Fruit fly (Drosophila melanogaster) whole organism, embryonic: ENCODE measurements around the gene AlaRS-m.

ENCODE experiments used
- ATbp ChIP-seq: fragments of 200-800 bp; sonication (Bioruptor generic); optimal IDR thresholded peaks from 2 replicates; lab custom pipeline; 2017; ENCODE audit warnings: missing biosample characterization, mild to moderate bottlenecking, missing genetic modification characterization, missing genetic modification reagents
- Abd-B ChIP-seq: fragments of 200-800 bp; sonication (Bioruptor generic); optimal IDR thresholded peaks from 2 replicates; lab custom pipeline; 2018; ENCODE audit warnings: missing biosample characterization, mild to moderate bottlenecking, missing genetic modification characterization, moderate library complexity
- CG1233 ChIP-seq: fragments of 200-800 bp; sonication (Bioruptor generic); optimal IDR thresholded peaks from 4 replicates; lab custom pipeline; 2018; ENCODE audit warnings: missing biosample characterization, mild to moderate bottlenecking, missing genetic modification characterization
- CG12942 ChIP-seq: fragments of 200-800 bp; sonication (Bioruptor generic); optimal IDR thresholded peaks from 3 replicates; lab custom pipeline; 2016; ENCODE audit warnings: missing biosample characterization, missing genetic modification characterization
- CG13123 ChIP-seq: fragments of 200-800 bp; sonication (Bioruptor generic); optimal IDR thresholded peaks from 2 replicates; lab custom pipeline; 2016; ENCODE audit warnings: missing biosample characterization, missing genetic modification characterization
- CG13424 ChIP-seq: fragments of 200-800 bp; sonication (Bioruptor generic); optimal IDR thresholded peaks from 2 replicates; lab custom pipeline; 2019; ENCODE audit warnings: missing biosample characterization, mild to moderate bottlenecking, missing genetic modification characterization, moderate library complexity
- CG13624 ChIP-seq: fragments of 200-800 bp; sonication (Bioruptor generic); optimal IDR thresholded peaks from 2 replicates; lab custom pipeline; 2016; ENCODE audit warnings: missing biosample characterization, missing genetic modification characterization
- CG14441 ChIP-seq: fragments of 200-800 bp; sonication (Bioruptor generic); IDR thresholded peaks from 2 replicates; pipeline ENCODE4 v1.3.6; 2022; ENCODE audit warnings: missing biosample characterization, missing genetic modification characterization
- CG1529 ChIP-seq: fragments of 200-800 bp; sonication (Bioruptor generic); optimal IDR thresholded peaks from 3 replicates; lab custom pipeline; 2018; ENCODE audit warnings: missing biosample characterization, missing genetic modification characterization
- CG17385 ChIP-seq: fragments of 200-800 bp; sonication (Bioruptor generic); optimal IDR thresholded peaks from 3 replicates; lab custom pipeline; 2018; ENCODE audit warnings: missing biosample characterization, mild to moderate bottlenecking, missing genetic modification characterization
- CG30020 ChIP-seq: fragments of 200-800 bp; optimal IDR thresholded peaks from 2 replicates; lab custom pipeline; 2019; ENCODE audit warnings: missing biosample characterization, mild to moderate bottlenecking, missing genetic modification characterization, moderate library complexity
- CG30403 ChIP-seq: fragments of 200-800 bp; sonication (Bioruptor generic); optimal IDR thresholded peaks from 3 replicates; lab custom pipeline; 2016; ENCODE audit warnings: missing biosample characterization, missing genetic modification characterization
- CG33213 ChIP-seq: fragments of 200-800 bp; sonication (Bioruptor generic); optimal IDR thresholded peaks from 3 replicates; lab custom pipeline; 2016; ENCODE audit warnings: missing biosample characterization, missing genetic modification characterization
- CG34224 ChIP-seq: fragments of 200-800 bp; sonication (Bioruptor generic); IDR thresholded peaks from 3 replicates; pipeline ENCODE4 v1.3.6; 2022; ENCODE audit warnings: missing biosample characterization, missing genetic modification characterization; ENCODE audit not compliant: partially characterized antibody
- CG3838 ChIP-seq: fragments of 200-800 bp; sonication (Bioruptor generic); optimal IDR thresholded peaks from 3 replicates; lab custom pipeline; 2016; ENCODE audit warnings: missing biosample characterization, missing genetic modification characterization
- CG4854 ChIP-seq: fragments of 200-800 bp; sonication (Bioruptor generic); optimal IDR thresholded peaks from 2 replicates; lab custom pipeline; 2016; ENCODE audit warnings: missing biosample characterization, missing genetic modification characterization, inconsistent platforms
- CG5245 ChIP-seq: fragments of 200-800 bp; sonication (Bioruptor generic); optimal IDR thresholded peaks from 3 replicates; lab custom pipeline; 2016; ENCODE audit warnings: missing biosample characterization, missing genetic modification characterization
- CG5953 ChIP-seq: fragments of 200-800 bp; sonication (Bioruptor generic); IDR thresholded peaks from 2 replicates; pipeline ENCODE4 v1.3.6; 2022; ENCODE audit warnings: missing biosample characterization, missing genetic modification characterization
- CG6689 ChIP-seq: fragments of 200-800 bp; sonication (Bioruptor generic); IDR thresholded peaks from 2 replicates; pipeline ENCODE4 v1.3.6; 2022; ENCODE audit warnings: missing biosample characterization, missing genetic modification characterization
- CG8359 ChIP-seq: fragments of 200-800 bp; sonication (Bioruptor generic); optimal IDR thresholded peaks from 2 replicates; lab custom pipeline; 2017; ENCODE audit warnings: missing biosample characterization, mild to moderate bottlenecking, missing genetic modification characterization, borderline replicate concordance
- CG9876 ChIP-seq: fragments of 200-800 bp; sonication (Bioruptor generic); optimal IDR thresholded peaks from 2 replicates; lab custom pipeline; 2016; ENCODE audit warnings: missing biosample characterization, missing genetic modification characterization
- Chrac-16 ChIP-seq: fragments of 200-800 bp; sonication (Bioruptor generic); optimal IDR thresholded peaks from 3 replicates; lab custom pipeline; 2016; ENCODE audit warnings: missing biosample characterization, missing genetic modification characterization
- Dbx ChIP-seq: fragments of 200-800 bp; sonication (Bioruptor generic); IDR thresholded peaks from 3 replicates; pipeline ENCODE4 v1.3.6; 2022; ENCODE audit warnings: missing biosample characterization, missing genetic modification characterization
- Dek ChIP-seq: fragments of 200-800 bp; sonication (Bioruptor generic); optimal IDR thresholded peaks from 3 replicates; lab custom pipeline; 2019; ENCODE audit warnings: missing biosample characterization, mild to moderate bottlenecking, missing genetic modification characterization, moderate library complexity
- H2.0 ChIP-seq: fragments of 200-800 bp; sonication (Bioruptor generic); IDR thresholded peaks from 2 replicates; pipeline ENCODE4 v1.3.6; 2022; ENCODE audit warnings: missing biosample characterization, missing genetic modification characterization
- HmgD ChIP-seq: fragments of 200-800 bp; sonication (Bioruptor generic); optimal IDR thresholded peaks from 3 replicates; lab custom pipeline; 2016; ENCODE audit warnings: missing biosample characterization, missing genetic modification characterization
- Ravus ChIP-seq: fragments of 200-800 bp; sonication (Bioruptor generic); IDR thresholded peaks from 2 replicates; pipeline ENCODE4 v1.3.6; 2022; ENCODE audit warnings: missing biosample characterization, missing genetic modification characterization
- Sox102F ChIP-seq: fragments of 200-800 bp; sonication (Bioruptor generic); optimal IDR thresholded peaks from 2 replicates; lab custom pipeline; 2018; ENCODE audit warnings: missing biosample characterization, mild to moderate bottlenecking, missing genetic modification characterization, moderate library complexity
- Ssrp ChIP-seq: fragments of 200-800 bp; sonication (Bioruptor generic); optimal IDR thresholded peaks from 2 replicates; lab custom pipeline; 2018; ENCODE audit warnings: missing biosample characterization, mild to moderate bottlenecking, missing genetic modification characterization, moderate library complexity
- YL-1 ChIP-seq: fragments of 200-800 bp; sonication (Bioruptor generic); optimal IDR thresholded peaks from 3 replicates; lab custom pipeline; 2017; ENCODE audit warnings: missing biosample characterization, mild to moderate bottlenecking, missing genetic modification characterization
- ase ChIP-seq: fragments of 200-800 bp; sonication (Bioruptor generic); IDR thresholded peaks from 3 replicates; pipeline ENCODE4 v1.3.6; 2022; ENCODE audit warnings: missing biosample characterization, missing genetic modification characterization
- bcd ChIP-seq: fragments of 200-800 bp; sonication (Bioruptor generic); optimal IDR thresholded peaks from 2 replicates; lab custom pipeline; 2017; ENCODE audit warnings: missing biosample characterization, mild to moderate bottlenecking, missing genetic modification characterization
- chif ChIP-seq, 2 experiments: fragments of 200-800 bp; sonication (Bioruptor generic); optimal IDR thresholded peaks; 3 replicates each; lab custom pipeline; 2016; ENCODE audit warnings: missing biosample characterization in 2 of 2, missing genetic modification characterization in 2 of 2
- corto ChIP-seq: fragments of 200-800 bp; sonication (Bioruptor generic); optimal IDR thresholded peaks from 2 replicates; lab custom pipeline; 2016; ENCODE audit warnings: missing biosample characterization, mild to moderate bottlenecking, missing genetic modification characterization, moderate library complexity
- dysf ChIP-seq: fragments of 200-800 bp; sonication (Bioruptor generic); IDR thresholded peaks from 3 replicates; pipeline ENCODE4 v1.3.6; 2022; ENCODE audit warnings: missing biosample characterization, missing genetic modification characterization
- ems ChIP-seq: fragments of 200-800 bp; sonication (Bioruptor generic); optimal IDR thresholded peaks from 3 replicates; lab custom pipeline; 2016; ENCODE audit warnings: missing biosample characterization, missing genetic modification characterization
- exex ChIP-seq: fragments of 200-800 bp; sonication (Bioruptor generic); optimal IDR thresholded peaks from 4 replicates; lab custom pipeline; 2018; ENCODE audit warnings: missing biosample characterization, mild to moderate bottlenecking, missing genetic modification characterization, moderate library complexity
- eyg ChIP-seq: fragments of 200-800 bp; sonication (Bioruptor generic); optimal IDR thresholded peaks from 3 replicates; lab custom pipeline; 2016; ENCODE audit warnings: missing biosample characterization, missing genetic modification characterization
- gem ChIP-seq: fragments of 200-800 bp; sonication (Bioruptor generic); optimal IDR thresholded peaks from 2 replicates; lab custom pipeline; 2019; ENCODE audit warnings: missing biosample characterization, mild to moderate bottlenecking, missing genetic modification characterization, moderate library complexity
- hth ChIP-seq: fragments of >200 bp; optimal IDR thresholded peaks from 2 replicates; lab custom pipeline; 2017; ENCODE audit warnings: inconsistent platforms
- nau ChIP-seq: fragments of 200-800 bp; sonication (Bioruptor generic); optimal IDR thresholded peaks from 3 replicates; lab custom pipeline; 2017; ENCODE audit warnings: missing biosample characterization, mild to moderate bottlenecking, missing genetic modification characterization, missing genetic modification reagents
- oc ChIP-seq: fragments of 200-800 bp; sonication (Bioruptor generic); optimal IDR thresholded peaks from 2 replicates; lab custom pipeline; 2018; ENCODE audit warnings: missing biosample characterization, mild to moderate bottlenecking, missing genetic modification characterization, moderate library complexity
- pfk ChIP-seq: fragments of 200-800 bp; sonication (Bioruptor generic); optimal IDR thresholded peaks from 2 replicates; lab custom pipeline; 2018; ENCODE audit warnings: missing biosample characterization, mild to moderate bottlenecking, missing genetic modification characterization, moderate library complexity
- salm ChIP-seq: fragments of 200-800 bp; sonication (Bioruptor generic); optimal IDR thresholded peaks from 2 replicates; lab custom pipeline; 2018; ENCODE audit warnings: missing biosample characterization, mild to moderate bottlenecking, missing genetic modification characterization
- shn ChIP-seq: fragments of 200-800 bp; sonication (Bioruptor generic); optimal IDR thresholded peaks from 3 replicates; lab custom pipeline; 2016; ENCODE audit warnings: missing biosample characterization, missing genetic modification characterization
- sim ChIP-seq: fragments of 200-800 bp; sonication (Bioruptor generic); IDR thresholded peaks from 2 replicates; pipeline ENCODE4 v1.3.6; 2022; ENCODE audit warnings: missing biosample characterization, missing genetic modification characterization
- sqz ChIP-seq: fragments of 200-800 bp; sonication (Bioruptor generic); optimal IDR thresholded peaks from 3 replicates; lab custom pipeline; 2018; ENCODE audit warnings: missing biosample characterization, mild to moderate bottlenecking, missing genetic modification characterization
- ssp ChIP-seq: fragments of 200-800 bp; sonication (Bioruptor generic); IDR thresholded peaks from 2 replicates; pipeline ENCODE4 v1.3.6; 2022; ENCODE audit warnings: missing biosample characterization, missing genetic modification characterization
- trh ChIP-seq: fragments of 200-800 bp; sonication (Bioruptor generic); optimal IDR thresholded peaks from 2 replicates; lab custom pipeline; 2016; ENCODE audit warnings: missing biosample characterization, missing genetic modification characterization
- twi ChIP-seq: fragments of 200-800 bp; optimal IDR thresholded peaks from 2 replicates; lab custom pipeline; 2019; ENCODE audit warnings: missing biosample characterization, mild to moderate bottlenecking, missing genetic modification characterization, moderate library complexity
- tx ChIP-seq: fragments of 200-800 bp; sonication (Bioruptor generic); optimal IDR thresholded peaks from 2 replicates; lab custom pipeline; 2016; ENCODE audit warnings: missing biosample characterization, missing genetic modification characterization
- zfh2 ChIP-seq: fragments of 200-800 bp; sonication (Bioruptor generic); optimal IDR thresholded peaks from 2 replicates; lab custom pipeline; 2016; ENCODE audit warnings: missing biosample characterization, missing genetic modification characterization

The AlaRS-m gene

dm6 chr3L:5187572-5187934 is 41.7 kb downstream of the AlaRS-m start (continued):
- TF ChIP-seq CG9876 (no peak), CG17385 (GFP tag; lab: Kevin White, UChicago) (no peak), Ravus (GFP tag; lab: Robert Waterston, UW) (no peak), H2.0 (GFP tag; lab: Robert Waterston, UW) (peak; percentile 66), CG14441 (peak; percentile 55), shn (peak; percentile 29), sqz (GFP tag; lab: Kevin White, UChicago) (no peak), exex (tag; lab: Kevin White, UChicago) (no peak), CG30020 (tag; lab: Kevin White, UChicago) (no peak), CG5245 (GFP tag; lab: Kevin White, UChicago) (peak; percentile 50), salm (tag; lab: Kevin White, UChicago) (peak; percentile 14), HmgD (GFP tag; lab: Kevin White, UChicago) (no peak), ems (GFP tag; lab: Kevin White, UChicago) (no peak), CG34224 (GFP tag; lab: Robert Waterston, UW) (no peak), CG8359 (no peak), ATbp (GFP tag; lab: Kevin White, UChicago) (peak; percentile 40), Dek (tag; lab: Kevin White, UChicago) (peak; percentile 9), ase (GFP tag; lab: Robert Waterston, UW) (peak; percentile 34; the same call in 1 of the 3 replicates), eyg (GFP tag; lab: Kevin White, UChicago) (no peak), dysf (GFP tag; lab: Robert Waterston, UW) (peak; percentile 61), trh (no peak), corto (GFP tag; lab: Kevin White, UChicago) (no peak), Ssrp (tag; lab: Kevin White, UChicago) (peak; percentile 77), twi (tag; lab: Kevin White, UChicago) (no peak), CG3838 (GFP tag; lab: Kevin White, UChicago) (no peak), CG6689 (peak; percentile 74), CG12942 (peak; percentile 18), bcd (GFP tag; lab: Kevin White, UChicago) (peak; percentile 33), CG1529 (no peak), CG33213 (GFP tag; lab: Kevin White, UChicago) (no peak), nau (GFP tag; lab: Kevin White, UChicago) (no peak), Chrac-16 (peak; percentile 54), Abd-B (GFP tag; lab: Kevin White, UChicago) (peak; percentile 74), YL-1 (no peak), hth (lab: Kevin White, UChicago) (no peak), CG13424 (tag; lab: Kevin White, UChicago) (peak; percentile 58), zfh2 (GFP tag; lab: Kevin White, UChicago) (no peak), CG5953 (no peak), pfk (no peak), CG4854 (GFP tag; lab: Kevin White, UChicago) (peak; percentile 14), oc (no peak), Sox102F (peak; percentile 80), Dbx (GFP tag; lab: Robert Waterston, UW) (no peak), CG1233 (GFP tag; lab: Kevin White, UChicago) (peak; percentile 51), CG13123 (GFP tag; lab: Kevin White, UChicago) (peak; percentile 12), tx (GFP tag; lab: Kevin White, UChicago) (no peak), gem (peak; percentile 80), chif (GFP tag; optimal IDR thresholded peaks at IDR 0.05; lab: Kevin White, UChicago) (peak; percentile 33 to 66), CG13624 (no peak), sim (GFP tag; lab: Robert Waterston, UW) (peak; percentile 36; the same call in 1 of the 2 replicates), ssp (GFP tag; lab: Robert Waterston, UW) (peak; percentile 56), CG30403 (GFP tag; lab: Kevin White, UChicago) (peak; percentile 9)
